Worm (Caenorhabditis elegans) whole organism, L2 larva: ENCODE measurements around the gene ador-1.

Source experiments
- C34F6.9 ChIP-seq: fragments of 150-350 bp; optimal IDR thresholded peaks from 2 replicates; lab custom pipeline; 2014; ENCODE audit warnings: missing biosample characterization, missing genetic modification characterization
- Y55F3AM.14 ChIP-seq: fragments of 200-800 bp; sonication (Bioruptor generic); optimal IDR thresholded peaks from 2 replicates; lab custom pipeline; 2018; ENCODE audit warnings: mild to moderate bottlenecking, missing genetic modification characterization, missing compliant biosample characterization
- aly-2 ChIP-seq: fragments of 150-350 bp; optimal IDR thresholded peaks from 2 replicates; lab custom pipeline; 2014; ENCODE audit warnings: missing biosample characterization, missing genetic modification characterization
- ama-1 ChIP-seq: fragments of 150-350 bp; optimal IDR thresholded peaks from 2 replicates; lab custom pipeline; 2018; ENCODE audit warnings: inconsistent platforms
- ceh-82 ChIP-seq: fragments of 150-350 bp; optimal IDR thresholded peaks from 2 replicates; lab custom pipeline; 2014; ENCODE audit warnings: missing biosample characterization, missing genetic modification characterization
- crh-2 ChIP-seq: sonication (generic microtip); optimal IDR thresholded peaks from 2 replicates; lab custom pipeline; 2017; ENCODE audit warnings: missing biosample characterization, missing genetic modification characterization
- dmd-4 ChIP-seq: sonication (generic microtip); optimal IDR thresholded peaks from 2 replicates; lab custom pipeline; 2017; ENCODE audit warnings: missing biosample characterization, missing genetic modification characterization
- egl-27 ChIP-seq: sonication (generic microtip); optimal IDR thresholded peaks from 3 replicates; lab custom pipeline; 2017; ENCODE audit warnings: missing biosample characterization, missing genetic modification reagents, missing genetic modification characterization
- elt-3 ChIP-seq: sonication (generic microtip); optimal IDR thresholded peaks from 2 replicates; lab custom pipeline; 2017; ENCODE audit warnings: missing biosample characterization, missing genetic modification characterization
- gmeb-1 ChIP-seq: fragments of 150-350 bp; optimal IDR thresholded peaks from 2 replicates; lab custom pipeline; 2014; ENCODE audit warnings: missing biosample characterization, missing genetic modification characterization
- lin-11 ChIP-seq: fragments of 150-350 bp; sonication (generic microtip); optimal IDR thresholded peaks from 2 replicates; lab custom pipeline; 2014; ENCODE audit warnings: missing biosample characterization, missing genetic modification characterization, inconsistent platforms, mixed read lengths
- lin-13 ChIP-seq: fragments of 150-350 bp; optimal IDR thresholded peaks from 2 replicates; lab custom pipeline; 2014; ENCODE audit warnings: missing biosample characterization, missing genetic modification reagents, missing genetic modification characterization
- mab-5 ChIP-seq: fragments of 150-350 bp; optimal IDR thresholded peaks from 2 replicates; lab custom pipeline; 2014; ENCODE audit warnings: missing biosample characterization, missing genetic modification characterization
- mdl-1 ChIP-seq, 2 experiments: fragments of 150-350 bp in 1 of 2; sonication (generic microtip) in 1 of 2; optimal IDR thresholded peaks; 2 replicates each; lab custom pipeline; 2017; ENCODE audit warnings: missing biosample characterization in 2 of 2, missing genetic modification characterization in 2 of 2
- nhr-10 ChIP-seq: sonication (generic microtip); optimal IDR thresholded peaks from 2 replicates; lab custom pipeline; 2017; ENCODE audit warnings: missing biosample characterization, missing genetic modification characterization
- nhr-11 ChIP-seq: fragments of 150-350 bp; optimal IDR thresholded peaks from 2 replicates; lab custom pipeline; 2014; ENCODE audit warnings: missing biosample characterization, missing genetic modification characterization
- nhr-129 ChIP-seq: fragments of 150-350 bp; optimal IDR thresholded peaks from 2 replicates; lab custom pipeline; 2014; ENCODE audit warnings: missing biosample characterization, missing genetic modification characterization
- nhr-21 ChIP-seq: fragments of 150-350 bp; optimal IDR thresholded peaks from 2 replicates; lab custom pipeline; 2014; ENCODE audit warnings: missing biosample characterization, missing genetic modification characterization
- nhr-23 ChIP-seq: fragments of 150-350 bp; optimal IDR thresholded peaks from 2 replicates; lab custom pipeline; 2014; ENCODE audit warnings: missing biosample characterization, missing genetic modification reagents, missing genetic modification characterization
- nhr-237 ChIP-seq: fragments of 150-350 bp; optimal IDR thresholded peaks from 2 replicates; lab custom pipeline; 2014; ENCODE audit warnings: missing biosample characterization, missing genetic modification characterization
- nhr-25 ChIP-seq: fragments of 150-350 bp; sonication (generic microtip); optimal IDR thresholded peaks from 3 replicates; lab custom pipeline; 2014; ENCODE audit warnings: missing biosample characterization, missing genetic modification characterization
- nhr-6 ChIP-seq: fragments of 150-350 bp; optimal IDR thresholded peaks from 2 replicates; lab custom pipeline; 2014; ENCODE audit warnings: missing biosample characterization, missing genetic modification characterization
- peb-1 ChIP-seq: fragments of 150-350 bp; optimal IDR thresholded peaks from 2 replicates; lab custom pipeline; 2014; ENCODE audit warnings: missing biosample characterization, missing genetic modification characterization
- sem-4 ChIP-seq: fragments of 150-350 bp; optimal IDR thresholded peaks from 2 replicates; lab custom pipeline; 2014; ENCODE audit warnings: missing biosample characterization, missing genetic modification reagents, missing genetic modification characterization
- sma-3 ChIP-seq: sonication (generic microtip); optimal IDR thresholded peaks from 2 replicates; lab custom pipeline; 2016; ENCODE audit warnings: missing genetic modification reagents, missing genetic modification characterization, missing compliant biosample characterization
- snpc-4 ChIP-seq: fragments of 150-350 bp; optimal IDR thresholded peaks from 2 replicates; lab custom pipeline; 2014; ENCODE audit warnings: missing biosample characterization, missing genetic modification characterization
- unc-39 ChIP-seq: fragments of 150-350 bp; optimal IDR thresholded peaks from 2 replicates; lab custom pipeline; 2014; ENCODE audit warnings: missing biosample characterization, missing genetic modification characterization
- unc-55 ChIP-seq: fragments of 150-350 bp; sonication (generic microtip); optimal IDR thresholded peaks from 3 replicates; lab custom pipeline; 2014; ENCODE audit warnings: missing biosample characterization, missing genetic modification reagents, missing genetic modification characterization
- unc-62 ChIP-seq: fragments of 150-350 bp; optimal IDR thresholded peaks from 2 replicates; lab custom pipeline; 2014; ENCODE audit warnings: missing biosample characterization, missing genetic modification reagents, missing genetic modification characterization
- ztf-11 ChIP-seq: sonication (generic microtip); optimal IDR thresholded peaks from 2 replicates; lab custom pipeline; 2017; ENCODE audit warnings: missing biosample characterization, missing genetic modification characterization
- ztf-4 ChIP-seq: fragments of 150-350 bp; optimal IDR thresholded peaks from 2 replicates; lab custom pipeline; 2014; ENCODE audit warnings: missing biosample characterization, missing genetic modification characterization

The ador-1 gene

DNA sequence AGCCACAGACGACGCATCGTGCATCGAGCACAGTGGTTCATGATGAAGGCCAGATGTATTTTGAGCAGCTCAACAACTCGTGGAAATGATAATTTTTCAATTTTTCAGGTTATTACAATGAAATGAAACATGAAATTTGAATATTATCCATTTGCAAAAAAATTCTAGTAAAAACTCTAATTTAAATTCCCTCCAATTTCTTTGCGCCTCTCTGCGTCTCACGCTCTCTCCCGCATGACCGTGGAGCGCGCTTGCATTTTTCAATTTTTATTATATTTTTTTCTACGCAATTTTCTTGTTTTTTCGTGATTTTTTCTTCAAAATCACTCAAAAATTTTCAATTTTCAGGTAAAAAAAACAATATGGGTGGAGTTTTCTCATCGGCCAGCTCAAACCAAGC lies 43.3 kb downstream of the ador-1 start, which contains the start of gene tag-281 (continued):
- TF ChIP-seq ztf-11 (no peak), mab-5 (tag; lab: Kevin White, UChicago) (peak; percentile 68)

DNA sequence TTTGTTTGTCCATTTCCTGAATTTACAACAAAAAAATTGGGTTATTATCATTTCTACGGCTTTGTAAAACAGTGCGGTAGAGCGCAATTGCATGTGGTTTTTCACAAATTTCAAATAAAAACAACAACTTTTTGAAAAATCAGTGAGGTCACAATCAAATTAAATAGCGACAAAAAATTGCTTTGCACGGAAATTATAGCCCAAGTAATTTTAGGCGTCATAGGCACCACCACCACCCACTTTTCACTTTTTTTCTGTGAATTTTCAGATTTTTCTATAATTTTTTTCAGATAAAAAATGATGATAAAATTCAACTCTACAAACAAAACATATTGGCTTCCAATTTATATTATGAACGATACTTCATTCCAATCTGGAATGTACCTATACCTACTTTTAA lies 45.4 kb downstream of the ador-1 start, which contains the start of gene sre-38:
Gene sre-38, plus strand, starts transcription at position 301 of the 400 bp plus-strand sequence.
- no peak for TF ChIP-seq mab-5 (tag; lab: Kevin White, UChicago)
- no peak for TF ChIP-seq nhr-10 (tag; lab: Kevin White, UChicago)
- no peak for TF ChIP-seq unc-55 (GFP tag; lab: Kevin White, UChicago)
- TF ChIP-seq ceh-82, result no peak
- no peak for TF ChIP-seq crh-2
- TF ChIP-seq, all 48 proteins: peak for 0

DNA sequence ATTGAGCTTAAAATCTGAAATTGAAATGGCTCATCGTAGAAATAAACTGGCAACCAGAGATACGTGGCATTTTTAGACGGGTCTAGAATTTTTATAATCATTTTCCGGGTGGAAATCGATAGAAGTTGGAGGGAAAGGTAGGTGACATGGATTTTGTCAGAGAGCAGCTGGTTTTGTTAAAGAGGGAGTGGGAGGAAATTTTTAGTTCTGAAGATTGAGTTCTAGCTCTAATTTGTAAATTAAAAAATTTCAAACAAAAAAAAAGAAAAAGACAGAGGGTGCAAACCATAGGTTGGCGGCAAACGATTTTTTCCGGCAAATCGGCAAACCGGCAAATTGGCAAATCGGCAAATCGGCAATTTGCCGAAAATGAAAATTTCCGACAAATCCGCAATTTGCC lies 46.1 kb downstream of the ador-1 start, which contains the start of gene sre-32:
Gene sre-32, minus strand, starts transcription at position 101 of the 400 bp plus-strand sequence.
- TF ChIP-seq elt-3 (no peak), lin-13 (GFP tag; lab: Kevin White, UChicago) (no peak), ama-1 (lab: Kevin White, UChicago) (no peak), unc-55 (GFP tag; lab: Kevin White, UChicago) (no peak), sem-4 (tag; lab: Kevin White, UChicago) (no peak), Y55F3AM.14 (GFP tag; lab: Kevin White, UChicago) (no peak), aly-2 (no peak), unc-62 (GFP tag; lab: Kevin White, UChicago) (no peak), snpc-4 (tag; lab: Kevin White, UChicago) (no peak), nhr-21 (tag; lab: Kevin White, UChicago) (no peak), lin-11 (tag; lab: Kevin White, UChicago) (no peak), ztf-11 (no peak), peb-1 (tag; lab: Kevin White, UChicago) (no peak), C34F6.9 (tag; lab: Kevin White, UChicago) (no peak), ztf-4 (tag; lab: Kevin White, UChicago) (no peak), mdl-1 (tag; optimal IDR thresholded peaks at IDR 0.05; lab: Kevin White, UChicago) (no peak), unc-39 (no peak), nhr-25 (tag; lab: Kevin White, UChicago) (no peak), sma-3 (GFP tag; lab: Kevin White, UChicago) (no peak), gmeb-1 (tag; lab: Kevin White, UChicago) (no peak)

DNA sequence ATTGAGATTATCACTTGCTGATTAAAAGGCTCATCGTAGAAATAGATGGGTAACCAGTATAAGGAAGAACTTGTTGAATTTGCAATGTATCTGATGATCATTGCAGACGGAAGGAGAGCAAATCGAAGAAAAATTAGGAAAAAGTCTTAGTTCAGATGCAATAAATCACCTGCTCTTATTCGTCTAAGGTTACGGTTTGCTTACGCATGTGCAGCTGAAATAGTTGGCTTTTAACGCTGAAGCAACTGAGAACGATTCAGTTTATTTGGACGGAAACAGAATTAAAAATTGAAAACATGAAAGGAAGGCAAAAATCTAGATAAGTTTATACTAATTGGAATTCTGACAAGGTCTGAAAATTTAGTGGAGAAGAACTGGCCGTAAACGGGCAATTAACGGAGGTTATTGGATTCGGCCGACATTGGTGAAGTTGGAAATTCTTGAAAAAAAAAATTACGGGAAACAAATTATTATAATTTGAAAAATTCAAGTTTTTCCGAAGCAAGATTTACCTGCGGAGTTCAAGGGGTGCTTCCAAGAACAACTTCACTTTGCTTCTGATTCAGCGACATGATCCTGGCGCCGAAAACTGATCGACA lies 49.8 kb downstream of the ador-1 start, which contains the start of the genes sre-35 and sre-33:
Gene sre-35, minus strand, starts transcription at position 101 of the 599 bp plus-strand sequence.
Gene sre-33, plus strand, starts transcription at position 549 of the 599 bp plus-strand sequence.
- TF ChIP-seq unc-55 (GFP tag; lab: Kevin White, UChicago) (no peak), lin-11 (tag; lab: Kevin White, UChicago) (no peak), unc-62 (GFP tag; lab: Kevin White, UChicago) (no peak), egl-27 (tag; lab: Kevin White, UChicago) (no peak), mab-5 (tag; lab: Kevin White, UChicago) (no peak), sem-4 (tag; lab: Kevin White, UChicago) (no peak), nhr-11 (tag; lab: Kevin White, UChicago) (no peak), nhr-21 (tag; lab: Kevin White, UChicago) (no peak), nhr-23 (tag; lab: Kevin White, UChicago) (no peak), dmd-4 (tag; lab: Kevin White, UChicago) (no peak)

DNA sequence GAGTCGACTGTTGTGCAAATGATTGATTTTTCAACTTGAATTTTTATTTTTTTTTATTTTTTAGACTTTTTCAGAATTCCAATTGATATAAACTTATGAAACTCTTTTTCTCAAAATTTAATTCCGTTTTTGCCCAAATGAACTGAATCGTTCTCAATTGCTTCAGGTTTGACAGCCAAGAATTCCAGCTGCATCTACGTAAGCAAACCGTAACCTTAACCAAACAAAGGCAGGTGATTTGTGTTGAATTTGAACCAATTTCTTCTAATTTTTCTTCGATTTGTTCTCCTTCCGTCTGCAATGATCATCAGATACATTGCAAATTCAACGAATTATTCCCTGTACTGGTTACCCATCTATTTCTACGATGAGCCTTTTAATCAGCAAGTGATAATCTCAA lies 52.8 kb downstream of the ador-1 start, which contains the start of gene sre-34:
Gene sre-34, plus strand, starts transcription at position 301 of the 400 bp plus-strand sequence.
- TF ChIP-seq nhr-129 (no peak), nhr-11 (tag; lab: Kevin White, UChicago) (no peak), crh-2 (no peak), aly-2 (no peak), nhr-10 (tag; lab: Kevin White, UChicago) (no peak), dmd-4 (tag; lab: Kevin White, UChicago) (no peak), mdl-1 (tag; optimal IDR thresholded peaks at IDR 0.05; lab: Kevin White, UChicago) (no peak)

DNA sequence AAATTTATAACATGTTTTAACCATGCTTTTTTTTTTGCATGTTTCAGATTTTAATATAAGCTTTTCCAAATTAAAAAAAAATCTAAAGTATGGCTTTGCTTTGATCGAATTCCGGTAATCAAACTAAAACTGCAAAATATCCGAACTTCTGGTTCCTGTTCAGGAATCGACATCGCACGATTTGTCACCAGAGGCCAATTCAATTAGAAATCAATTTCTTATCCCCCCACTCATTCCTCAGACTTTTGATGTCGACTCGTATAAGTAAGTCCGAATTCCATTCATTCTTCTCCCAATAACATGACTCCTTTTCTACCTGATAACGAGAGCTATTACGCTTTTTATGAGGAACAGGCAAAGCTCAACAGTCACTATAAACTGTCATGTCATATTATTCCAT lies 54.4 kb downstream of the ador-1 start, which contains the start of gene srh-27:
Gene srh-27, plus strand, starts transcription at position 301 of the 400 bp plus-strand sequence.
- TF ChIP-seq crh-2 (no peak), dmd-4 (tag; lab: Kevin White, UChicago) (no peak), nhr-237 (tag; lab: Kevin White, UChicago) (no peak), ztf-11 (no peak), nhr-6 (tag; lab: Kevin White, UChicago) (no peak), C34F6.9 (tag; lab: Kevin White, UChicago) (no peak), ceh-82 (no peak), ztf-4 (tag; lab: Kevin White, UChicago) (no peak)
